Worm (Caenorhabditis elegans): ENCODE data around the gene F32D8.7.

F32D8.7 gene

ce11 chrV:10918373-10918772, 20.1 kb downstream of the F32D8.7 start, which contains the start of gene F58B4.2:
Gene F58B4.2, minus strand, starts transcription at chrV:10918473.
- TF ChIP-seq nhr-2 (tag; optimal IDR thresholded peaks at IDR 0.05): no peak
- TF ChIP-seq unc-39 (tag; optimal IDR thresholded peaks at IDR 0.05): no peak
- no peak for TF ChIP-seq mep-1 (tag; optimal IDR thresholded peaks at IDR 0.05)
- no peak for TF ChIP-seq ceh-83 (GFP tag; optimal IDR thresholded peaks at IDR 0.05)
- TF ChIP-seq ceh-43 (GFP tag; optimal IDR thresholded peaks at IDR 0.05): no peak
- no peak for TF ChIP-seq mls-2 (tag; optimal IDR thresholded peaks at IDR 0.05)
- no peak for TF ChIP-seq unc-120 (tag; optimal IDR thresholded peaks at IDR 0.05; ENCODE audit: poor library complexity, severe bottlenecking)
- TF ChIP-seq ztf-11 (tag; optimal IDR thresholded peaks at IDR 0.05): no peak
- no peak for TF ChIP-seq sem-2 (GFP tag; optimal IDR thresholded peaks at IDR 0.05)
- TF ChIP-seq hlh-1 (tag; optimal IDR thresholded peaks at IDR 0.05): no peak
- TF ChIP-seq lsy-2 (tag; optimal IDR thresholded peaks at IDR 0.05): no peak
- TF ChIP-seq nhr-76 (tag; optimal IDR thresholded peaks at IDR 0.05): no peak
- TF ChIP-seq elt-3 (tag; optimal IDR thresholded peaks at IDR 0.05): no peak
- TF ChIP-seq ham-2 (GFP tag; optimal IDR thresholded peaks at IDR 0.05): no peak

- TF ChIP-seq ceh-39 (tag; optimal IDR thresholded peaks at IDR 0.05) (no peak), elt-3 (tag; optimal IDR thresholded peaks at IDR 0.05) (no peak), nhr-12 (tag; optimal IDR thresholded peaks at IDR 0.05) (no peak), zip-8 (tag; optimal IDR thresholded peaks at IDR 0.05) (no peak), unc-39 (tag; optimal IDR thresholded peaks at IDR 0.05) (no peak), M03D4.4 (tag; optimal IDR thresholded peaks at IDR 0.05) (no peak), nhr-28 (tag; optimal IDR thresholded peaks at IDR 0.05) (no peak), mep-1 (tag; optimal IDR thresholded peaks at IDR 0.05) (no peak), sem-2 (GFP tag; optimal IDR thresholded peaks at IDR 0.05) (no peak), drap-1 (GFP tag; optimal IDR thresholded peaks at IDR 0.05) (no peak), unc-120 (tag; optimal IDR thresholded peaks at IDR 0.05; ENCODE audit: poor library complexity, severe bottlenecking) (no peak), ceh-83 (GFP tag; optimal IDR thresholded peaks at IDR 0.05) (no peak), tbx-8 (GFP tag; optimal IDR thresholded peaks at IDR 0.05) (no peak), ceh-43 (GFP tag; optimal IDR thresholded peaks at IDR 0.05) (no peak), blmp-1 (tag; optimal IDR thresholded peaks at IDR 0.05) (no peak), lin-13 (tag; optimal IDR thresholded peaks at IDR 0.05) (no peak), mls-2 (tag; optimal IDR thresholded peaks at IDR 0.05) (no peak), elt-1 (tag; optimal IDR thresholded peaks at IDR 0.05; ENCODE audit: borderline replicate concordance, insufficient read depth) (no peak)
Observed at ce11 chrV:10921747-10922146, 23.5 kb downstream of the F32D8.7 start, which contains the start of gene nas-31. Gene nas-31, minus strand, starts transcription at chrV:10921847.

- no peak for TF ChIP-seq snpc-4 (tag; optimal IDR thresholded peaks at IDR 0.05)
- TF ChIP-seq M03D4.4 (tag; optimal IDR thresholded peaks at IDR 0.05): no peak
- TF ChIP-seq unc-39 (tag; optimal IDR thresholded peaks at IDR 0.05): no peak
- TF ChIP-seq sem-2 (GFP tag; optimal IDR thresholded peaks at IDR 0.05): no peak
- TF ChIP-seq pha-4 (tag; optimal IDR thresholded peaks at IDR 0.05): no peak
Observed at ce11 chrV:10923229-10923628, 25.0 kb downstream of the F32D8.7 start, which contains the start of gene F58B4.7. Gene F58B4.7, minus strand, starts transcription at chrV:10923329.

DNA sequence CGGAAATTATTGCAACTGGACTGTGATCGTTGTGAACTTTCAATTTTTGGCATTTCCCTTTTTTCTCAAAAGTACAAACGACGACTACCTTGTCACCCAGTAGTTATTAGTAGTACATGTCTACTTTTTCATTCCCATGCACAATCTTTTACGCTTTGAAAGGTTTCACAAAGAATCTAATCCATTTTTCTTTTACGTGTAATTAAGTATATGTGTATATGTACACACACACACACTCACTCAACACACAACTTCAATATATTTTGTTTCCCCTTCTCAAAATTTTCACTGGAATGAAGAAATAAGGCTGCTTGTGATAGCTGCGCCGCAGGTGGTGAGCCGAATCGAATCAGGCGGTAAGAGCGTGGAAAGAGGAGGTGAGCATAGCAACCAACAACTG, 26.5 kb downstream of the F32D8.7 start, which contains the start of gene F58B4.6:
Gene F58B4.6, plus strand, starts transcription at position 301 of the 400 bp plus-strand sequence.
- TF ChIP-seq ces-1 (GFP tag; optimal IDR thresholded peaks at IDR 0.05) (peak; percentile 28), lin-13 (tag; optimal IDR thresholded peaks at IDR 0.05) (no peak)

- TF ChIP-seq ceh-39 (tag; optimal IDR thresholded peaks at IDR 0.05): no peak
- TF ChIP-seq ces-1 (GFP tag; optimal IDR thresholded peaks at IDR 0.05): no peak
- TF ChIP-seq lin-32 (GFP tag; optimal IDR thresholded peaks at IDR 0.05): no peak
- no peak for TF ChIP-seq unc-120 (tag; optimal IDR thresholded peaks at IDR 0.05; ENCODE audit: poor library complexity, severe bottlenecking)
- no peak for TF ChIP-seq snpc-4 (tag; optimal IDR thresholded peaks at IDR 0.05)
- no peak for TF ChIP-seq M03D4.4 (tag; optimal IDR thresholded peaks at IDR 0.05)
- no peak for TF ChIP-seq nhr-12 (tag; optimal IDR thresholded peaks at IDR 0.05)
- TF ChIP-seq ceh-83 (GFP tag; optimal IDR thresholded peaks at IDR 0.05): no peak
- TF ChIP-seq bed-3 (GFP tag; optimal IDR thresholded peaks at IDR 0.05): no peak
- no peak for TF ChIP-seq lsy-2 (tag; optimal IDR thresholded peaks at IDR 0.05)
- no peak for TF ChIP-seq nhr-28 (tag; optimal IDR thresholded peaks at IDR 0.05)
- no peak for TF ChIP-seq unc-39 (tag; optimal IDR thresholded peaks at IDR 0.05)
- no peak for TF ChIP-seq mep-1 (tag; optimal IDR thresholded peaks at IDR 0.05)
- no peak for TF ChIP-seq zip-8 (tag; optimal IDR thresholded peaks at IDR 0.05)
- no peak for TF ChIP-seq unc-62 (GFP tag; optimal IDR thresholded peaks at IDR 0.05)
- no peak for TF ChIP-seq lin-13 (tag; optimal IDR thresholded peaks at IDR 0.05)
- no peak for TF ChIP-seq ceh-43 (GFP tag; optimal IDR thresholded peaks at IDR 0.05)
Observed at ce11 chrV:10925658-10926057, 27.4 kb downstream of the F32D8.7 start.
